Fruit fly (Drosophila melanogaster): ENCODE measurements around the gene Gart.

DNA sequence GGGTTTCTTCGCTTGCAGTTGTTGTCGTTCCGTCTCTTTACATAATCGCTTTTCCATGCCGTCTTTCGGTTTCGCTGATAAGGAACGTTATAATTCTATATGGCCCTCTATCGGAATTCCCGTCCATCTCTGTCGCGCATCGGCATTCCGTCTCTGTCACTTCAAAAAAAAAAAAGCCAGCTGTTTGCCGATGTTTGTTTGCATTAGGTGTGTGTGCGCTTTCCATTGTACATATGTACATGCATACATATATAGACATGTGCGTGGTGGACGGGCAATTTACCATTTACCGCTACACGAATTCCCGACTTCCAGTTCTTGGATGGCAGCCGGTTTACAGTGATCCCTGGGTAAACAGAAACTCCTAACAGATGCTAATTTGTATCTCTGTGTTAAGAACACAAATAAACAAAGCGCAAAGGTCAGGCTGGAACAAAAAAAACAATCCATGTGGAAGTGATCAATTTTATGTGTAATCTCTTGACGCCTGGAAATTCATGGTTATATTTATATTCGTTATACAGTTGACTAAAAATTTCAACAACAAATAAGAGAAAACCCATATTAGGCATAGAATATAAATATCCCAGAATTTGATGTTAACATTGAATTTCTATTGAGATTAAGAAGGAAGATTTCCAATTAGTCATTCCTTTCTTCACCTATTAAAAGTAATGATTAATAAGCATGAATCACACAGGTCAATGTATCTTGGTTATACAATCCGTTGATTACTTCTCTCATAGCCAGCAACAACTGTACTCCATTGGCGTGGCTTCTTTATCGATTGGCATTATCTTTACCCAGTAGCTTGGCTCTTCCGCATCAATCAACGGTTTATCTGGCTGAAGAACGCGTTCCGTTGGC, 19.6 kb upstream of the Gart start:
- TF ChIP-seq insv (optimal IDR thresholded peaks at IDR 0.05) (no peak), psq (optimal IDR thresholded peaks at IDR 0.05) (no peak), Sin3A (optimal IDR thresholded peaks at IDR 0.05) (no peak), ttk (optimal IDR thresholded peaks at IDR 0.05) (no peak), h (optimal IDR thresholded peaks at IDR 0.05) (no peak)
